Worm (Caenorhabditis elegans) whole organism, L4 larva: ENCODE results near the gene math-6.
A peak's percentile ranks its signal among the peaks of the same experiment; 100 is the strongest.
"Not testable (repeated sequence)": the region's sequence is repeated elsewhere in the genome, so short reads cannot be mapped to it uniquely, and the experiment has no call there.

Experiments used
- Y5F2A.4 ChIP-seq: fragments of 200-800 bp; sonication (Bioruptor generic); optimal IDR thresholded peaks from 2 replicates; lab custom pipeline; 2018; ENCODE audit warnings: mild to moderate bottlenecking, missing genetic modification characterization, missing compliant biosample characterization
- ceh-44 ChIP-seq: fragments of 200-800 bp; sonication (Bioruptor generic); IDR thresholded peaks from 2 replicates; pipeline ENCODE4 v1.3.6; 2022; ENCODE audit warnings: missing genetic modification reagents, missing genetic modification characterization, missing compliant biosample characterization
- daf-16 ChIP-seq, 3 experiments: sonication (generic microtip); optimal IDR thresholded peaks; 2 replicates each; lab custom pipeline; 2016 to 2017; ENCODE audit warnings: missing genetic modification characterization in 3 of 3, missing genetic modification reagents in 3 of 3, mild to moderate bottlenecking in 2 of 3, missing compliant biosample characterization in 2 of 3, missing biosample characterization in 1 of 3, moderate library complexity in 1 of 3
- gei-8 ChIP-seq: fragments of 200-800 bp; sonication (Bioruptor generic); optimal IDR thresholded peaks from 2 replicates; lab custom pipeline; 2018; ENCODE audit warnings: mild to moderate bottlenecking, missing genetic modification characterization, missing compliant biosample characterization
- hlh-30 ChIP-seq: sonication (generic microtip); optimal IDR thresholded peaks from 2 replicates; lab custom pipeline; 2017; ENCODE audit warnings: antibody characterized with exemption, mild to moderate bottlenecking, missing genetic modification characterization, missing compliant biosample characterization; ENCODE audit not compliant: insufficient read depth
- jun-1 ChIP-seq: fragments of 150-350 bp; optimal IDR thresholded peaks from 2 replicates; lab custom pipeline; 2014; ENCODE audit warnings: missing biosample characterization, missing genetic modification reagents, missing genetic modification characterization
- lin-1 ChIP-seq: fragments of 200-800 bp; sonication (Bioruptor generic); IDR thresholded peaks from 2 replicates; pipeline ENCODE4 v1.3.6; 2022; ENCODE audit warnings: missing genetic modification reagents, missing genetic modification characterization, missing compliant biosample characterization
- lir-3 ChIP-seq: sonication (generic microtip); optimal IDR thresholded peaks from 2 replicates; lab custom pipeline; 2016; ENCODE audit warnings: mild to moderate bottlenecking, missing genetic modification characterization, missing compliant biosample characterization
- lsy-2 ChIP-seq, 2 experiments: fragments of 150-350 bp in 1 of 2; sonication (generic microtip) in 1 of 2; optimal IDR thresholded peaks; 2 replicates each; lab custom pipeline; 2014 to 2017; ENCODE audit warnings: missing biosample characterization in 2 of 2, missing genetic modification characterization in 2 of 2
- nhr-28 ChIP-seq: fragments of 150-350 bp; optimal IDR thresholded peaks from 2 replicates; lab custom pipeline; 2014; ENCODE audit warnings: missing biosample characterization, missing genetic modification characterization
- nhr-48 ChIP-seq: sonication (generic microtip); optimal IDR thresholded peaks from 2 replicates; lab custom pipeline; 2016; ENCODE audit warnings: mild to moderate bottlenecking, missing genetic modification characterization, missing compliant biosample characterization
- php-3 ChIP-seq: fragments of 200-800 bp; sonication (Bioruptor generic); IDR thresholded peaks from 2 replicates; pipeline ENCODE4 v1.3.6; 2022; ENCODE audit warnings: missing genetic modification reagents, missing genetic modification characterization, missing compliant biosample characterization
- pqm-1 ChIP-seq: sonication (generic microtip); optimal IDR thresholded peaks from 2 replicates; lab custom pipeline; 2017; ENCODE audit warnings: missing biosample characterization, missing genetic modification characterization
- saeg-2 ChIP-seq: fragments of 200-800 bp; sonication (Bioruptor generic); IDR thresholded peaks from 2 replicates; pipeline ENCODE4 v1.3.6; 2022; ENCODE audit warnings: missing genetic modification reagents, missing genetic modification characterization, missing compliant biosample characterization
- set-16 ChIP-seq: fragments of 200-800 bp; sonication (Bioruptor generic); IDR thresholded peaks from 2 replicates; pipeline ENCODE4 v1.3.6; 2022; ENCODE audit warnings: missing genetic modification reagents, missing genetic modification characterization, missing compliant biosample characterization
- tag-97 ChIP-seq: fragments of 200-800 bp; sonication (Bioruptor generic); IDR thresholded peaks from 2 replicates; pipeline ENCODE4 v1.3.6; 2022; ENCODE audit warnings: missing genetic modification characterization, missing compliant biosample characterization
- tra-1 ChIP-seq: fragments of 200-800 bp; sonication (Bioruptor generic); IDR thresholded peaks from 2 replicates; pipeline ENCODE4 v1.3.6; 2022; ENCODE audit warnings: missing genetic modification reagents, missing genetic modification characterization, missing compliant biosample characterization
- unc-130 ChIP-seq: sonication (generic microtip); optimal IDR thresholded peaks from 2 replicates; lab custom pipeline; 2016; ENCODE audit warnings: missing genetic modification reagents, missing genetic modification characterization, missing compliant biosample characterization
- unc-62 ChIP-seq, 3 experiments: fragments of 150-350 bp in 1 of 3; sonication (generic microtip); optimal IDR thresholded peaks in 2 of 3; peaks in 1 of 3; 1 replicate in 1 of 3; 2 replicates in 2 of 3; lab custom pipeline; 2014 to 2017; ENCODE audit warnings: missing biosample characterization in 3 of 3, missing genetic modification characterization in 3 of 3, missing genetic modification reagents in 3 of 3, missing genotype in 1 of 3
- zfp-3 ChIP-seq: fragments of 200-800 bp; sonication (Bioruptor generic); conservative IDR thresholded peaks from 2 replicates; pipeline ENCODE4 v1.3.6; 2022; ENCODE audit warnings: missing genetic modification reagents, missing genetic modification characterization, missing compliant biosample characterization
- ztf-7 ChIP-seq: fragments of 150-350 bp; optimal IDR thresholded peaks from 2 replicates; lab custom pipeline; 2014; ENCODE audit warnings: missing biosample characterization, missing genetic modification characterization

The math-6 gene

ce11 chrII:1870875-1871592 lies 13.5 kb downstream of the math-6 start, which contains the start of gene math-10 (continued):
- peak in 1 of 2 experiments; percentile 79 for TF ChIP-seq unc-62 (GFP tag; optimal IDR thresholded peaks at IDR 0.05 in 1 of 2; lab: Kevin White, UChicago)
- TF ChIP-seq unc-62 (tag; optimal IDR thresholded peaks at IDR 0.05; lab: Kevin White, UChicago) = no peak
- no peak for TF ChIP-seq saeg-2 (GFP tag; lab: Robert Waterston, UW)
- TF ChIP-seq jun-1 (tag; lab: Kevin White, UChicago) = no peak
- TF ChIP-seq Y5F2A.4 (GFP tag; lab: Kevin White, UChicago) = no peak
- TF ChIP-seq ztf-7 = no peak

DNA sequence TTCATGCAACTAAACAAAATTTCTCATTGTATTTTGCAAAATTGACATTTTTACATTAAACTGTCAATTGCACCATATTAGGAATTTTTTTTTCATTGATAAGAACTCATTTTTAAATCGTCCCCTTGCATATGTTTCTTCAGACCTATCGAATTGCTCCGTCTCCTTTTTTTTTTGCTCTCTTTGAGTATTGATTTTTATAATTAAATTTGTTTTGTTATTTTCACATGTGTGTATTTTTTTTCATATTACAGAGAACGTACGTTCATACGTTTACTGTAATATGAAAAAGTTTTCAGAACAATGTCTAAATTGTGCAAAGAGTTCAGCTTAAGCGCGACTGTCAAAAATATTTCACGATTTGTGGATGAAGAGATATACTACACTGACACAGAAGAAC lies 15.4 kb downstream of the math-6 start, which contains the start of gene math-14:
Gene math-14 (plus strand): TSS at position 301 of the 400 bp plus-strand sequence.
- no peak for TF ChIP-seq hlh-30 (tag; lab: Kevin White, UChicago)
- no peak for TF ChIP-seq daf-16 (GFP tag; optimal IDR thresholded peaks at IDR 0.05; lab: Kevin White, UChicago)
- peak; percentile 24 for TF ChIP-seq daf-16 (tag; optimal IDR thresholded peaks at IDR 0.05; lab: Kevin White, UChicago)
- TF ChIP-seq, all 104 proteins: peak for 1

- TF ChIP-seq nhr-28 (tag; lab: Kevin White, UChicago) = peak; percentile 53
- no peak for TF ChIP-seq hlh-30 (tag; lab: Kevin White, UChicago)
- no peak for TF ChIP-seq zfp-3 (GFP tag; lab: Robert Waterston, UW)
- peak; percentile 72 for TF ChIP-seq pqm-1 (tag; lab: Kevin White, UChicago)
Measured at ce11 chrII:1865683-1866431, 18.7 kb downstream of the math-6 start, which contains the start of gene math-15. TSS of gene math-15 (plus strand) at chrII:1866381.

- TF ChIP-seq lir-3 (tag; lab: Kevin White, UChicago) = no peak
- no peak for TF ChIP-seq lsy-2 (tag; optimal IDR thresholded peaks at IDR 0.05; lab: Kevin White, UChicago)
- TF ChIP-seq nhr-48 (tag; lab: Kevin White, UChicago) = no peak
- TF ChIP-seq gei-8 = no peak
- no peak for TF ChIP-seq tra-1
Measured at ce11 chrII:1864278-1864677, 20.3 kb downstream of the math-6 start, which contains the start of gene C16C4.17. TSS of gene C16C4.17 (plus strand) at chrII:1864578.

- TF ChIP-seq tag-97 (GFP tag; lab: Robert Waterston, UW); unc-130; ztf-7: not testable (repeated sequence)
- TF ChIP-seq, all 104 proteins: peak for 0; not testable (repeated sequence) for 104
Measured at ce11 chrII:1862334-1862733, 22.2 kb downstream of the math-6 start, which contains the start of gene fbxb-98. TSS of gene fbxb-98 (plus strand) at chrII:1862634.

DNA sequence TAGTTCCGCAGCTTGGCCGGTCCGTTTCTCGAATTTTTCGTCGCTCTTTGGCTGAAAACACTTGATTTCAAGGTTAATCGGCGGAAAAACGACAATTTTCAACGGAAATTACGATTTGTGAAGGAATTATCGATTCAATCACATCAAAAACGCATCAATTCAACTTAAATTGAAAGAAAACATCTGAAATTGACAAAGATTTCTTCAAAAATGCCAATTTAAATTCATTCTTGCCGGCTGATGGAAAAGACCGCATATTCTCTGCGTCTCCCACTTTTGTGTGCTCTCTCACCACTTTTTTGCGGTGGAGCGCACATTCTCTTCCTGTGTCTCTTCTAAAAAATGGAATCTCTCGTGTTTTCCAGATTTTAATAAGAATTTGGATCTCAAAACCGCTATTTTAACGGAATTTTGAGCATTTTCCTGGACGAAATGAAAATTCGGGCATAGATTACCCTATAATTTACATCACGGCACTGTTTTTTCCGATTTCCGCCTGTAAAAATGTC lies 23.2 kb downstream of the math-6 start, which contains the start of gene C16C4.18:
Gene C16C4.18 (minus strand): TSS at position 51 of the 509 bp plus-strand sequence.
- not testable (repeated sequence) for TF ChIP-seq php-3 (GFP tag; lab: Robert Waterston, UW); lin-1 (GFP tag; lab: Robert Waterston, UW); ceh-44
- TF ChIP-seq, all 104 proteins: peak for 0; not testable (repeated sequence) for 104

ce11 chrII:1855447-1855846 lies 29.1 kb downstream of the math-6 start:
- TF ChIP-seq set-16 (GFP tag; lab: Robert Waterston, UW) = 0 out of 2 replicates have a peak, but pooled peaks have one; percentile 12
- TF ChIP-seq tra-1 = peak; percentile 99
- TF ChIP-seq, all 104 proteins: peak for 2; not testable (repeated sequence) for 102
